Worm (Caenorhabditis elegans) whole organism, L1 larva: ENCODE results near the gene F31F4.11.

Experiments used
- C04F5.9 ChIP-seq: sonication (generic microtip); optimal IDR thresholded peaks from 2 replicates; lab custom pipeline; 2016; ENCODE audit warnings: missing genetic modification characterization, missing compliant biosample characterization
- C16A3.4 ChIP-seq: fragments of 150-350 bp; optimal IDR thresholded peaks from 2 replicates; lab custom pipeline; 2014; ENCODE audit warnings: missing biosample characterization, missing genetic modification characterization
- C34B4.2 ChIP-seq: sonication (generic microtip); optimal IDR thresholded peaks from 2 replicates; lab custom pipeline; 2017; ENCODE audit warnings: mild to moderate bottlenecking, missing genetic modification characterization, missing compliant biosample characterization
- F16B12.6 ChIP-seq: fragments of 150-350 bp; optimal IDR thresholded peaks from 2 replicates; lab custom pipeline; 2014; ENCODE audit warnings: missing biosample characterization, missing genetic modification characterization
- Y116A8C.19 ChIP-seq: sonication (generic microtip); optimal IDR thresholded peaks from 2 replicates; lab custom pipeline; 2016; ENCODE audit warnings: missing compliant biosample characterization, missing genetic modification characterization, borderline replicate concordance
- alr-1 ChIP-seq: fragments of 200-800 bp; sonication (Bioruptor generic); optimal IDR thresholded peaks from 2 replicates; lab custom pipeline; 2018; ENCODE audit warnings: borderline replicate concordance, mild to moderate bottlenecking, missing genetic modification characterization, missing compliant biosample characterization
- aly-2 ChIP-seq: fragments of 150-350 bp; optimal IDR thresholded peaks from 2 replicates; lab custom pipeline; 2014; ENCODE audit warnings: missing biosample characterization, missing genetic modification characterization
- blmp-1 ChIP-seq: fragments of 150-350 bp; optimal IDR thresholded peaks from 2 replicates; lab custom pipeline; 2014; ENCODE audit warnings: missing biosample characterization, missing genetic modification characterization
- ceh-63 ChIP-seq: fragments of 200-800 bp; sonication (Bioruptor generic); optimal IDR thresholded peaks from 2 replicates; lab custom pipeline; 2018; ENCODE audit warnings: mild to moderate bottlenecking, missing genetic modification characterization, missing compliant biosample characterization
- ces-1 ChIP-seq: fragments of 150-350 bp; optimal IDR thresholded peaks from 2 replicates; lab custom pipeline; 2014; ENCODE audit warnings: missing biosample characterization, missing genetic modification reagents, missing genetic modification characterization
- dpl-1 ChIP-seq, 3 experiments: fragments of 150-350 bp in 2 of 3; sonication (generic microtip) in 1 of 3; optimal IDR thresholded peaks; 2 replicates each; lab custom pipeline; 2014 to 2017; ENCODE audit warnings: missing biosample characterization in 3 of 3, missing genetic modification characterization in 3 of 3, missing genetic modification reagents in 3 of 3
- efl-1 ChIP-seq, 4 experiments: fragments of 150-350 bp; optimal IDR thresholded peaks in 3 of 4; peaks in 1 of 4; 1 replicate in 1 of 4; 2 replicates in 3 of 4; lab custom pipeline; 2014; ENCODE audit warnings: missing biosample characterization in 2 of 4, missing genetic modification characterization in 2 of 4, missing genetic modification reagents in 2 of 4
- efl-3 ChIP-seq: fragments of 200-800 bp; sonication (Bioruptor generic); optimal IDR thresholded peaks from 2 replicates; lab custom pipeline; 2018; ENCODE audit warnings: mild to moderate bottlenecking, missing genetic modification characterization, missing compliant biosample characterization
- egl-13 ChIP-seq: sonication (generic microtip); optimal IDR thresholded peaks from 2 replicates; lab custom pipeline; 2016; ENCODE audit warnings: missing genotype, missing genetic modification reagents, missing genetic modification characterization, missing compliant biosample characterization
- elt-2 ChIP-seq: sonication (generic microtip); optimal IDR thresholded peaks from 2 replicates; lab custom pipeline; 2016; ENCODE audit warnings: missing genetic modification characterization, mild to moderate bottlenecking, inconsistent platforms, missing compliant biosample characterization, missing genetic modification reagents
- elt-3 ChIP-seq, 6 experiments: fragments of 150-350 bp in 1 of 6; sonication (generic microtip); optimal IDR thresholded peaks; 2 replicates each; lab custom pipeline; 2017 to 2018; ENCODE audit warnings: missing biosample characterization in 6 of 6, missing genetic modification characterization in 6 of 6, inconsistent platforms in 1 of 6
- ets-5 ChIP-seq: fragments of 200-800 bp; sonication (Bioruptor generic); IDR thresholded peaks from 2 replicates; pipeline ENCODE4 v1.3.6; 2022; ENCODE audit warnings: missing genetic modification characterization, missing compliant biosample characterization
- fkh-8 ChIP-seq: sonication (generic microtip); optimal IDR thresholded peaks from 2 replicates; lab custom pipeline; 2016; ENCODE audit warnings: mild to moderate bottlenecking, missing genetic modification characterization, missing compliant biosample characterization
- fos-1 ChIP-seq: fragments of 150-350 bp; optimal IDR thresholded peaks from 2 replicates; lab custom pipeline; 2014; ENCODE audit warnings: missing biosample characterization, missing genetic modification characterization
- grh-1 ChIP-seq: fragments of 200-800 bp; sonication (Bioruptor generic); IDR thresholded peaks from 2 replicates; pipeline ENCODE4 v1.3.6; 2022; ENCODE audit warnings: missing genetic modification reagents, missing genetic modification characterization, missing compliant biosample characterization
- hlh-17 ChIP-seq: fragments of 200-800 bp; sonication (Bioruptor generic); optimal IDR thresholded peaks from 2 replicates; lab custom pipeline; 2018; ENCODE audit warnings: missing genetic modification characterization, mild to moderate bottlenecking, missing compliant biosample characterization, moderate library complexity, borderline replicate concordance
- hlh-4 ChIP-seq: sonication (generic microtip); optimal IDR thresholded peaks from 2 replicates; lab custom pipeline; 2016; ENCODE audit warnings: mild to moderate bottlenecking, missing genetic modification characterization, missing compliant biosample characterization
- irx-1 ChIP-seq: sonication (generic microtip); optimal IDR thresholded peaks from 2 replicates; lab custom pipeline; 2016; ENCODE audit warnings: missing genetic modification characterization, missing compliant biosample characterization
- lin-14 ChIP-seq: fragments of 200-800 bp; sonication (Bioruptor generic); optimal IDR thresholded peaks from 2 replicates; lab custom pipeline; 2018; ENCODE audit warnings: mild to moderate bottlenecking, missing genetic modification characterization, moderate library complexity, missing compliant biosample characterization
- lin-35 ChIP-seq, 2 experiments: fragments of 150-350 bp; optimal IDR thresholded peaks; 2 replicates each; lab custom pipeline; 2014; ENCODE audit warnings: missing biosample characterization in 2 of 2, missing genetic modification characterization in 2 of 2, missing genetic modification reagents in 2 of 2
- mef-2 ChIP-seq: fragments of 150-350 bp; optimal IDR thresholded peaks from 2 replicates; lab custom pipeline; 2014; ENCODE audit warnings: missing biosample characterization, missing genetic modification characterization
- nhr-11 ChIP-seq: fragments of 150-350 bp; optimal IDR thresholded peaks from 2 replicates; lab custom pipeline; 2014; ENCODE audit warnings: missing biosample characterization, missing genetic modification characterization
- nhr-12 ChIP-seq: sonication (generic microtip); optimal IDR thresholded peaks from 2 replicates; lab custom pipeline; 2017; ENCODE audit warnings: missing biosample characterization, missing genetic modification characterization
- nhr-19 ChIP-seq: fragments of 200-800 bp; sonication (Bioruptor generic); conservative IDR thresholded peaks from 2 replicates; pipeline ENCODE4 v1.3.6; 2022; ENCODE audit warnings: missing genetic modification characterization, missing compliant biosample characterization
- nhr-47 ChIP-seq: sonication (generic microtip); optimal IDR thresholded peaks from 2 replicates; lab custom pipeline; 2016; ENCODE audit warnings: mild to moderate bottlenecking, missing genetic modification characterization, moderate library complexity, missing compliant biosample characterization
- nhr-71 ChIP-seq: sonication (generic microtip); optimal IDR thresholded peaks from 2 replicates; lab custom pipeline; 2016; ENCODE audit warnings: mild to moderate bottlenecking, missing genetic modification characterization, moderate library complexity, missing compliant biosample characterization
- nhr-76 ChIP-seq: sonication (generic microtip); optimal IDR thresholded peaks from 2 replicates; lab custom pipeline; 2017; ENCODE audit warnings: missing biosample characterization, missing genetic modification characterization
- pax-3 ChIP-seq: fragments of 200-800 bp; sonication (Bioruptor generic); optimal IDR thresholded peaks from 2 replicates; lab custom pipeline; 2018; ENCODE audit warnings: mild to moderate bottlenecking, missing genetic modification characterization, moderate library complexity, missing compliant biosample characterization
- pqm-1 ChIP-seq: sonication (generic microtip); optimal IDR thresholded peaks from 3 replicates; lab custom pipeline; 2017; ENCODE audit warnings: missing biosample characterization, missing genetic modification characterization
- rnt-1 ChIP-seq: sonication (generic microtip); optimal IDR thresholded peaks from 2 replicates; lab custom pipeline; 2016; ENCODE audit warnings: mild to moderate bottlenecking, missing genetic modification characterization, moderate library complexity, missing compliant biosample characterization
- skn-1 ChIP-seq: fragments of 150-350 bp; optimal IDR thresholded peaks from 2 replicates; lab custom pipeline; 2014; ENCODE audit warnings: missing biosample characterization, missing genetic modification characterization
- snpc-4 ChIP-seq: fragments of 150-350 bp; optimal IDR thresholded peaks from 2 replicates; lab custom pipeline; 2014; ENCODE audit warnings: missing biosample characterization, missing genetic modification characterization
- snu-23 ChIP-seq: sonication (generic microtip); optimal IDR thresholded peaks from 2 replicates; lab custom pipeline; 2016; ENCODE audit warnings: missing genetic modification characterization, missing compliant biosample characterization
- sox-4 ChIP-seq: sonication (generic microtip); optimal IDR thresholded peaks from 2 replicates; lab custom pipeline; 2016; ENCODE audit warnings: missing genetic modification characterization, missing compliant biosample characterization
- sptf-1 ChIP-seq: fragments of 150-350 bp; optimal IDR thresholded peaks from 2 replicates; lab custom pipeline; 2014; ENCODE audit warnings: missing biosample characterization, missing genetic modification characterization
- sup-37 ChIP-seq: fragments of 200-800 bp; sonication (Bioruptor generic); optimal IDR thresholded peaks from 2 replicates; lab custom pipeline; 2018; ENCODE audit warnings: mild to moderate bottlenecking, missing genetic modification characterization, missing compliant biosample characterization
- swsn-7 ChIP-seq: sonication (generic microtip); optimal IDR thresholded peaks from 2 replicates; lab custom pipeline; 2016; ENCODE audit warnings: missing genetic modification characterization, missing compliant biosample characterization
- tbx-2 ChIP-seq: sonication (generic microtip); optimal IDR thresholded peaks from 2 replicates; lab custom pipeline; 2016; ENCODE audit warnings: missing genetic modification characterization, missing compliant biosample characterization
- tlp-1 ChIP-seq: fragments of 150-350 bp; optimal IDR thresholded peaks from 2 replicates; lab custom pipeline; 2014; ENCODE audit warnings: missing biosample characterization, missing genetic modification characterization
- unc-30 ChIP-seq: sonication (generic microtip); optimal IDR thresholded peaks from 2 replicates; lab custom pipeline; 2017; ENCODE audit warnings: missing biosample characterization, missing genetic modification characterization
- unc-98 ChIP-seq: fragments of 200-800 bp; sonication (Bioruptor generic); IDR thresholded peaks from 2 replicates; pipeline ENCODE4 v1.3.6; 2022; ENCODE audit warnings: missing genetic modification characterization, missing compliant biosample characterization
- zip-4 ChIP-seq: fragments of 200-800 bp; sonication (Bioruptor generic); optimal IDR thresholded peaks from 2 replicates; lab custom pipeline; 2018; ENCODE audit warnings: mild to moderate bottlenecking, missing genetic modification characterization, moderate library complexity, missing compliant biosample characterization
- ztf-4 ChIP-seq: fragments of 150-350 bp; optimal IDR thresholded peaks from 2 replicates; lab custom pipeline; 2014; ENCODE audit warnings: missing biosample characterization, missing genetic modification characterization

Gene F31F4.11

DNA sequence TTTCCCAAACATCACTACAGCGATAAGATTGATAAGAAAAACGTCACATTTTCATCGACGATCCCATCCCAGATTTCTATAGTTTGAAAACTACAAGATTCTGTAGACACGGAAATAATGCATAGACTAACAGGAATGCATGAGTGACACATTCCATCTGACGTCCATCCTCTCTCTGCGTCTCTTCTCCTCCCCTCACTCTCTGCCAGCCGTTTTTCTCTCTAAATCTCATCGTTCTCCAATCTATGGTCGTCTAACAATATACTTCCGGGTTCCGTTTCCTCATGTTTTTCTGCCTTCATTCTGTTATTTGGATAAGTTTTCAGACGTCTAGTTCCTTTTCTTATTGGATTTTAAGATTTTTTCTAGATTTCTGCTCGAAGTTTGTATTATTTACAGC is 45.2 kb downstream of the F31F4.11 start, which contains the start of gene F48G7.4 (continued):
- TF ChIP-seq dpl-1 (GFP tag; optimal IDR thresholded peaks at IDR 0.05; lab: Kevin White, UChicago): peak; percentile 22 to 44 (median 32)
- peak; percentile 73 for TF ChIP-seq ztf-4 (tag; lab: Kevin White, UChicago)
- no peak for TF ChIP-seq ceh-63 (GFP tag; lab: Kevin White, UChicago)
- peak; percentile 24 for TF ChIP-seq mef-2 (tag; lab: Kevin White, UChicago)
- TF ChIP-seq nhr-19 (GFP tag; lab: Robert Waterston, UW): peak; percentile 60
- peak; percentile 3 for TF ChIP-seq pax-3 (tag; lab: Kevin White, UChicago)
- TF ChIP-seq alr-1 (tag; lab: Kevin White, UChicago): no peak
- TF ChIP-seq irx-1 (tag; lab: Kevin White, UChicago): peak; percentile 47
- peak; percentile 54 for TF ChIP-seq aly-2 (tag; lab: Kevin White, UChicago)
- peak; percentile 48; the same call in 1 of the 2 replicates for TF ChIP-seq grh-1 (GFP tag; lab: Robert Waterston, UW)
- no peak for TF ChIP-seq C34B4.2 (tag; lab: Kevin White, UChicago)
- peak in 1 of 6 experiments; percentile 23 for TF ChIP-seq elt-3 (tag; optimal IDR thresholded peaks at IDR 0.05; lab: Kevin White, UChicago)
- no peak for TF ChIP-seq sptf-1 (tag; lab: Kevin White, UChicago)
- peak; percentile 67 for TF ChIP-seq skn-1
- no peak for TF ChIP-seq C16A3.4 (tag; lab: Kevin White, UChicago)
- peak; percentile 91 for TF ChIP-seq nhr-71 (tag; lab: Kevin White, UChicago)
- peak; percentile 60 for TF ChIP-seq fos-1 (tag; lab: Kevin White, UChicago)
- peak; percentile 100 for TF ChIP-seq lin-14 (GFP tag; lab: Kevin White, UChicago)

DNA sequence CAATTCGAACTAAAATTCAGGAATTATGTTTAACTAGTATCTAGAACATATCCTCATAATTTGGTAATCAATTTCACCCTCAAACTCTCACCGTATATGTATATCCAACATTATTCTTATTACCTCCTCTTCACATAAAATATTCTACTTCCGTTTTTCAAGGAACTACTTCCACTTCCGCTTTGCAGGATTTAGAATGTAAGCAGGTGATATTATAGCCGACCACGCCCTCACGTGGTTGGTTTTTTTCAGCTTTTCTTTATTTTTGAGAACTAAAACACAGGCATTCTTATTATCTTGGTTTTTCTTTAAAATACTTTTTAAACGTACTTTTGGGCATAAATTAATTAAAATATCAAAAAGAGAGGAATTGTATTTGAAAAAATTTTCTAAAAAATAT is 46.3 kb downstream of the F31F4.11 start:
- TF ChIP-seq unc-30: no peak
- TF ChIP-seq nhr-12 (tag; lab: Kevin White, UChicago): no peak
- no peak for TF ChIP-seq C04F5.9
- no peak for TF ChIP-seq snu-23 (GFP tag; lab: Kevin White, UChicago)
- peak; percentile 77 for TF ChIP-seq nhr-47 (tag; lab: Kevin White, UChicago)
- peak; percentile 28 for TF ChIP-seq swsn-7 (tag; lab: Kevin White, UChicago)
- TF ChIP-seq snpc-4 (tag; lab: Kevin White, UChicago): no peak
- TF ChIP-seq mef-2 (tag; lab: Kevin White, UChicago): no peak
- TF ChIP-seq pqm-1 (tag; lab: Kevin White, UChicago): no peak
- no peak for TF ChIP-seq nhr-76
- TF ChIP-seq sptf-1 (tag; lab: Kevin White, UChicago): no peak
- no peak for TF ChIP-seq blmp-1 (tag; lab: Kevin White, UChicago)
- no peak for TF ChIP-seq unc-98 (GFP tag; lab: Robert Waterston, UW)
- TF ChIP-seq zip-4 (GFP tag; lab: Kevin White, UChicago): no peak
- no peak for TF ChIP-seq lin-35 (GFP tag; optimal IDR thresholded peaks at IDR 0.05; lab: Kevin White, UChicago)
- TF ChIP-seq rnt-1 (tag; lab: Kevin White, UChicago): no peak
- TF ChIP-seq sup-37 (GFP tag; lab: Kevin White, UChicago): no peak
- no peak for TF ChIP-seq F16B12.6 (tag; lab: Kevin White, UChicago)
- TF ChIP-seq nhr-11 (tag; lab: Kevin White, UChicago): peak; percentile 27
- peak; percentile 75 for TF ChIP-seq lin-14 (GFP tag; lab: Kevin White, UChicago)
- peak; percentile 82 for TF ChIP-seq nhr-71 (tag; lab: Kevin White, UChicago)
- no peak for TF ChIP-seq alr-1 (tag; lab: Kevin White, UChicago)
- peak; percentile 97 for TF ChIP-seq hlh-4 (tag; lab: Kevin White, UChicago)
- peak; percentile 93 for TF ChIP-seq fkh-8
- no peak for TF ChIP-seq egl-13
- TF ChIP-seq pax-3 (tag; lab: Kevin White, UChicago): no peak
- no peak for TF ChIP-seq ets-5 (GFP tag; lab: Robert Waterston, UW)
- TF ChIP-seq tbx-2 (tag; lab: Kevin White, UChicago): no peak
- no peak for TF ChIP-seq efl-3 (GFP tag; lab: Kevin White, UChicago)
- no peak for TF ChIP-seq tlp-1 (tag; lab: Kevin White, UChicago)
- TF ChIP-seq ces-1 (GFP tag; lab: Kevin White, UChicago): no peak
- TF ChIP-seq efl-1 (optimal IDR thresholded peaks at IDR 0.05; lab: Kevin White, UChicago): no peak
- TF ChIP-seq efl-1 (GFP tag; optimal IDR thresholded peaks at IDR 0.05 in 1 of 2; lab: Kevin White, UChicago): no peak
- no peak for TF ChIP-seq skn-1
- TF ChIP-seq hlh-17 (GFP tag; lab: Kevin White, UChicago): no peak
- TF ChIP-seq Y116A8C.19 (tag; lab: Kevin White, UChicago): no peak
- no peak for TF ChIP-seq nhr-19 (GFP tag; lab: Robert Waterston, UW)
- TF ChIP-seq ztf-4 (tag; lab: Kevin White, UChicago): no peak
- TF ChIP-seq elt-2: no peak
- TF ChIP-seq dpl-1 (GFP tag; optimal IDR thresholded peaks at IDR 0.05; lab: Kevin White, UChicago): no peak
- peak; percentile 43 for TF ChIP-seq sox-4 (tag; lab: Kevin White, UChicago)
- no peak for TF ChIP-seq elt-3 (tag; optimal IDR thresholded peaks at IDR 0.05; lab: Kevin White, UChicago)
